Fruit fly (Drosophila melanogaster): ENCODE data around the gene CG17919.

Gene CG17919

dm6 chr3R:6353624-6354352 is 10.0 kb downstream of the CG17919 start (continued):
- TF ChIP-seq hbn (GFP tag; IDR thresholded peaks at IDR 0.05; ENCODE audit: partially characterized antibody) (no peak), az2 (GFP tag; optimal IDR thresholded peaks at IDR 0.05) (peak; percentile 81), CG11085 (GFP tag; IDR thresholded peaks at IDR 0.05) (no peak), CG12236 (GFP tag; optimal IDR thresholded peaks at IDR 0.05) (peak; percentile 65), nerfin-1 (tag; optimal IDR thresholded peaks at IDR 0.05) (no peak), h (optimal IDR thresholded peaks at IDR 0.05) (no peak), CG12391 (tag; optimal IDR thresholded peaks at IDR 0.05) (peak; percentile 88), CG18011 (GFP tag; optimal IDR thresholded peaks at IDR 0.05) (peak; percentile 83), CG9797 (GFP tag; optimal IDR thresholded peaks at IDR 0.05) (no peak), CG4820 (GFP tag; optimal IDR thresholded peaks at IDR 0.05) (peak; percentile 68), lab (GFP tag; optimal IDR thresholded peaks at IDR 0.05) (no peak), CG2120 (GFP tag; optimal IDR thresholded peaks at IDR 0.05) (peak; percentile 81), sob (GFP tag; IDR thresholded peaks at IDR 0.05) (0 out of 2 replicates have a peak, but pooled peaks have one; percentile 34), CG11093 (GFP tag; IDR thresholded peaks at IDR 0.05) (0 out of 3 replicates have a peak, but pooled peaks have one; percentile 17), Myb (GFP tag; optimal IDR thresholded peaks at IDR 0.05) (peak; percentile 35), nau (GFP tag; optimal IDR thresholded peaks at IDR 0.05) (no peak), CG3407 (GFP tag; optimal IDR thresholded peaks at IDR 0.05) (no peak), D19A (tag; optimal IDR thresholded peaks at IDR 0.05) (peak; percentile 99), Spps (tag; optimal IDR thresholded peaks at IDR 0.05) (peak; percentile 53), CG18599 (GFP tag; optimal IDR thresholded peaks at IDR 0.05) (peak; percentile 82), wdn (GFP tag; IDR thresholded peaks at IDR 0.05) (no peak), CG16863 (GFP tag; optimal IDR thresholded peaks at IDR 0.05) (peak; percentile 41), corto (GFP tag; optimal IDR thresholded peaks at IDR 0.05) (no peak), chn (GFP tag; optimal IDR thresholded peaks at IDR 0.05) (peak; percentile 76), Sox100B (GFP tag; optimal IDR thresholded peaks at IDR 0.05) (peak; percentile 92), CG8944 (GFP tag; optimal IDR thresholded peaks at IDR 0.05) (peak; percentile 48), CG2199 (GFP tag; IDR thresholded peaks at IDR 0.05) (no peak), CG6654 (GFP tag; optimal IDR thresholded peaks at IDR 0.05) (peak; percentile 48), CG7271 (tag; optimal IDR thresholded peaks at IDR 0.05) (no peak), schlank (tag; optimal IDR thresholded peaks at IDR 0.05) (peak; percentile 15), CG9817 (tag; optimal IDR thresholded peaks at IDR 0.05) (peak; percentile 55), MTF-1 (GFP tag; optimal IDR thresholded peaks at IDR 0.05; ENCODE audit: borderline replicate concordance) (no peak), CG8478 (optimal IDR thresholded peaks at IDR 0.05) (no peak), sim (GFP tag; IDR thresholded peaks at IDR 0.05) (peak; percentile 58; the same call in 1 of the 2 replicates), CG9437 (GFP tag; optimal IDR thresholded peaks at IDR 0.05) (peak; percentile 82), en (GFP tag; optimal IDR thresholded peaks at IDR 0.05) (peak; percentile 64), CG6689 (GFP tag; IDR thresholded peaks at IDR 0.05) (peak; percentile 84), CG4282 (GFP tag; optimal IDR thresholded peaks at IDR 0.05) (peak; percentile 75), CG42726 (GFP tag; IDR thresholded peaks at IDR 0.05; ENCODE audit: partially characterized antibody) (no peak), CG13624 (GFP tag; optimal IDR thresholded peaks at IDR 0.05) (peak; percentile 61), CG7963 (GFP tag; IDR thresholded peaks at IDR 0.05; ENCODE audit: partially characterized antibody) (no peak), ac (GFP tag; optimal IDR thresholded peaks at IDR 0.05) (no peak), unpg (GFP tag; optimal IDR thresholded peaks at IDR 0.05) (no peak), shn (GFP tag; optimal IDR thresholded peaks at IDR 0.05) (peak; percentile 38), CrebB (tag; optimal IDR thresholded peaks at IDR 0.05) (no peak), CG14667 (GFP tag; IDR thresholded peaks at IDR 0.05) (no peak), MBD-R2 (GFP tag; IDR thresholded peaks at IDR 0.05) (no peak), CG10462 (GFP tag; optimal IDR thresholded peaks at IDR 0.05) (peak; percentile 69), Bgb (GFP tag; IDR thresholded peaks at IDR 0.05; ENCODE audit: partially characterized antibody) (no peak), Drgx (GFP tag; IDR thresholded peaks at IDR 0.05) (peak; percentile 74)

Data from whole organism, embryonic.